Fruit fly (Drosophila melanogaster) whole organism, embryonic: ENCODE measurements around the gene Uro.
A peak's percentile ranks its signal among the peaks of the same experiment; 100 is the strongest.

Experiments
- Atf3 ChIP-seq: fragments of 200-800 bp; sonication (Bioruptor generic); optimal IDR thresholded peaks from 3 replicates; lab custom pipeline; 2016; ENCODE audit warnings: missing biosample characterization, missing genetic modification characterization
- Bdp1 ChIP-seq: fragments of 200-800 bp; sonication (Bioruptor generic); optimal IDR thresholded peaks from 3 replicates; lab custom pipeline; 2016; ENCODE audit warnings: missing biosample characterization, missing genetic modification characterization
- BtbVII ChIP-seq: fragments of 200-800 bp; sonication (Bioruptor generic); optimal IDR thresholded peaks from 3 replicates; lab custom pipeline; 2017; ENCODE audit warnings: missing biosample characterization, mild to moderate bottlenecking, missing genetic modification characterization
- CG10209 ChIP-seq: fragments of 200-800 bp; sonication (Bioruptor generic); optimal IDR thresholded peaks from 3 replicates; lab custom pipeline; 2017; ENCODE audit warnings: missing biosample characterization, mild to moderate bottlenecking, missing genetic modification characterization, missing genetic modification reagents
- CG10274 ChIP-seq: fragments of 200-800 bp; sonication (Bioruptor generic); optimal IDR thresholded peaks from 3 replicates; lab custom pipeline; 2017; ENCODE audit warnings: missing biosample characterization, mild to moderate bottlenecking, missing genetic modification characterization
- CG12071 ChIP-seq: fragments of 200-800 bp; sonication (Bioruptor generic); optimal IDR thresholded peaks from 3 replicates; lab custom pipeline; 2018; ENCODE audit warnings: missing biosample characterization, mild to moderate bottlenecking, missing genetic modification characterization
- CG12744 ChIP-seq: fragments of 200-800 bp; sonication (Bioruptor generic); optimal IDR thresholded peaks from 2 replicates; lab custom pipeline; 2016; ENCODE audit warnings: missing biosample characterization, missing genetic modification characterization
- CG14441 ChIP-seq: fragments of 200-800 bp; sonication (Bioruptor generic); IDR thresholded peaks from 2 replicates; pipeline ENCODE4 v1.3.6; 2022; ENCODE audit warnings: missing biosample characterization, missing genetic modification characterization
- CG14667 ChIP-seq: fragments of 200-800 bp; sonication (Bioruptor generic); IDR thresholded peaks from 2 replicates; pipeline ENCODE4 v1.3.6; 2022; ENCODE audit warnings: missing biosample characterization, missing genetic modification characterization
- CG15073 ChIP-seq: fragments of 200-800 bp; sonication (Bioruptor generic); optimal IDR thresholded peaks from 2 replicates; lab custom pipeline; 2016; ENCODE audit warnings: missing biosample characterization, missing genetic modification characterization
- CG15479 ChIP-seq: fragments of 200-800 bp; sonication (Bioruptor generic); optimal IDR thresholded peaks from 3 replicates; lab custom pipeline; 2019; ENCODE audit warnings: missing biosample characterization, mild to moderate bottlenecking, missing genetic modification characterization, moderate library complexity
- CG15514 ChIP-seq: fragments of 200-800 bp; sonication (Bioruptor generic); optimal IDR thresholded peaks from 3 replicates; lab custom pipeline; 2017; ENCODE audit warnings: missing biosample characterization, missing genetic modification characterization, mild to moderate bottlenecking, moderate library complexity, missing genetic modification reagents
- CG17829 ChIP-seq: fragments of 200-800 bp; optimal IDR thresholded peaks from 2 replicates; lab custom pipeline; 2019; ENCODE audit warnings: missing biosample characterization, mild to moderate bottlenecking, missing genetic modification characterization, moderate library complexity
- CG2712 ChIP-seq: fragments of 200-800 bp; optimal IDR thresholded peaks from 3 replicates; lab custom pipeline; 2019; ENCODE audit warnings: missing biosample characterization, mild to moderate bottlenecking, missing genetic modification characterization, moderate library complexity
- CG42726 ChIP-seq: fragments of 200-800 bp; sonication (Bioruptor generic); IDR thresholded peaks from 2 replicates; pipeline ENCODE4 v1.3.6; 2022; ENCODE audit warnings: missing biosample characterization, missing genetic modification characterization; ENCODE audit not compliant: partially characterized antibody
- CG6254 ChIP-seq: fragments of 200-800 bp; sonication (Bioruptor generic); optimal IDR thresholded peaks from 3 replicates; lab custom pipeline; 2017; ENCODE audit warnings: mild to moderate bottlenecking, missing biosample characterization, missing genetic modification reagents, missing genetic modification characterization
- CG6272 ChIP-seq: fragments of 200-800 bp; sonication (Bioruptor generic); IDR thresholded peaks from 2 replicates; pipeline ENCODE4 v1.3.6; 2022; ENCODE audit warnings: missing biosample characterization, missing genetic modification characterization
- CG8944 ChIP-seq: fragments of 200-800 bp; sonication (Bioruptor generic); optimal IDR thresholded peaks from 3 replicates; lab custom pipeline; 2016; ENCODE audit warnings: missing biosample characterization, missing genetic modification characterization
- CG9932 ChIP-seq: fragments of 200-800 bp; sonication (Bioruptor generic); IDR thresholded peaks from 2 replicates; pipeline ENCODE4 v1.3.6; 2022; ENCODE audit warnings: missing biosample characterization, missing genetic modification characterization
- D ChIP-seq, 2 experiments: fragments of 200-800 bp in 1 of 2; fragments of >200 bp in 1 of 2; sonication (Bioruptor generic) in 1 of 2; optimal IDR thresholded peaks; 2 replicates in 1 of 2; 3 replicates in 1 of 2; lab custom pipeline; 2017; ENCODE audit warnings: mild to moderate bottlenecking in 1 of 2, missing biosample characterization in 1 of 2, missing genetic modification characterization in 1 of 2, missing genetic modification reagents in 1 of 2
- Dad ChIP-seq: fragments of 200-800 bp; sonication (Bioruptor generic); optimal IDR thresholded peaks from 3 replicates; lab custom pipeline; 2016; ENCODE audit warnings: missing biosample characterization, missing genetic modification characterization
- Dip2 ChIP-seq: fragments of 200-800 bp; sonication (Bioruptor generic); IDR thresholded peaks from 2 replicates; pipeline ENCODE4 v1.3.6; 2022; ENCODE audit warnings: missing biosample characterization, missing genetic modification characterization
- Elba2 ChIP-seq: fragments of 200-800 bp; sonication (Bioruptor generic); optimal IDR thresholded peaks from 3 replicates; lab custom pipeline; 2016; ENCODE audit warnings: missing biosample characterization, missing genetic modification characterization
- HLHmδ ChIP-seq: fragments of 200-800 bp; sonication (Bioruptor generic); optimal IDR thresholded peaks from 2 replicates; lab custom pipeline; 2018; ENCODE audit warnings: missing biosample characterization, mild to moderate bottlenecking, missing genetic modification characterization, moderate library complexity
- Hr78 ChIP-seq, 2 experiments: fragments of 200-800 bp in 1 of 2; fragments of >200 bp in 1 of 2; sonication (Bioruptor generic) in 1 of 2; optimal IDR thresholded peaks; 2 replicates each; lab custom pipeline; 2017 to 2019; ENCODE audit warnings: missing biosample characterization in 2 of 2, missing genetic modification characterization in 2 of 2, mild to moderate bottlenecking in 1 of 2, moderate library complexity in 1 of 2
- Jarid2 ChIP-seq: fragments of 200-800 bp; sonication (Bioruptor generic); optimal IDR thresholded peaks from 3 replicates; lab custom pipeline; 2017; ENCODE audit warnings: mild to moderate bottlenecking, missing biosample characterization, missing genetic modification reagents, missing genetic modification characterization
- MESR4 ChIP-seq: fragments of 200-800 bp; sonication (Bioruptor generic); optimal IDR thresholded peaks from 2 replicates; lab custom pipeline; 2018; ENCODE audit warnings: missing biosample characterization, mild to moderate bottlenecking, missing genetic modification characterization, moderate library complexity
- Mad ChIP-seq: fragments of 200-800 bp; sonication (Bioruptor generic); optimal IDR thresholded peaks from 2 replicates; lab custom pipeline; 2016; ENCODE audit warnings: missing biosample characterization, missing genetic modification characterization
- NC2α ChIP-seq: fragments of 200-800 bp; sonication (Bioruptor generic); optimal IDR thresholded peaks from 2 replicates; lab custom pipeline; 2016; ENCODE audit warnings: missing biosample characterization, missing genetic modification characterization
- NK7.1 ChIP-seq: fragments of 200-800 bp; sonication (Bioruptor generic); optimal IDR thresholded peaks from 3 replicates; lab custom pipeline; 2016; ENCODE audit warnings: missing biosample characterization, missing genetic modification characterization
- Neu2 ChIP-seq: fragments of 200-800 bp; sonication (Bioruptor generic); optimal IDR thresholded peaks from 3 replicates; lab custom pipeline; 2016; ENCODE audit warnings: missing biosample characterization, missing genetic modification characterization, borderline replicate concordance
- Nf-YB ChIP-seq: fragments of 200-800 bp; sonication (Bioruptor generic); optimal IDR thresholded peaks from 3 replicates; lab custom pipeline; 2019; ENCODE audit warnings: missing biosample characterization, mild to moderate bottlenecking, missing genetic modification characterization, moderate library complexity
- Optix ChIP-seq: fragments of 200-800 bp; sonication (Bioruptor generic); IDR thresholded peaks from 3 replicates; pipeline ENCODE4 v1.3.6; 2022; ENCODE audit warnings: missing biosample characterization, missing genetic modification characterization
- PHDP ChIP-seq: fragments of 200-800 bp; sonication (Bioruptor generic); optimal IDR thresholded peaks from 3 replicates; lab custom pipeline; 2018; ENCODE audit warnings: missing biosample characterization, mild to moderate bottlenecking, missing genetic modification characterization, moderate library complexity
- Ravus ChIP-seq: fragments of 200-800 bp; sonication (Bioruptor generic); IDR thresholded peaks from 2 replicates; pipeline ENCODE4 v1.3.6; 2022; ENCODE audit warnings: missing biosample characterization, missing genetic modification characterization
- Ssrp ChIP-seq: fragments of 200-800 bp; sonication (Bioruptor generic); optimal IDR thresholded peaks from 2 replicates; lab custom pipeline; 2018; ENCODE audit warnings: missing biosample characterization, mild to moderate bottlenecking, missing genetic modification characterization, moderate library complexity
- ac ChIP-seq: fragments of 200-800 bp; sonication (Bioruptor generic); optimal IDR thresholded peaks from 3 replicates; lab custom pipeline; 2017; ENCODE audit warnings: missing biosample characterization, mild to moderate bottlenecking, missing genetic modification characterization
- cad ChIP-seq: fragments of >200 bp; optimal IDR thresholded peaks from 2 replicates; lab custom pipeline; 2017; ENCODE audit warnings: missing biosample characterization, missing genetic modification characterization
- chm ChIP-seq: fragments of 200-800 bp; sonication (Bioruptor generic); IDR thresholded peaks from 2 replicates; pipeline ENCODE4 v1.3.6; 2022; ENCODE audit warnings: missing biosample characterization, missing genetic modification characterization
- cwo ChIP-seq: fragments of 200-800 bp; sonication (Bioruptor generic); optimal IDR thresholded peaks from 3 replicates; lab custom pipeline; 2017; ENCODE audit warnings: missing biosample characterization, missing genetic modification characterization, mild to moderate bottlenecking, moderate library complexity, missing genetic modification reagents
- da ChIP-seq: fragments of 200-800 bp; sonication (Bioruptor generic); optimal IDR thresholded peaks from 2 replicates; lab custom pipeline; 2016; ENCODE audit warnings: missing biosample characterization, missing genetic modification characterization
- fd102C ChIP-seq: fragments of 200-800 bp; sonication (Bioruptor generic); optimal IDR thresholded peaks from 2 replicates; lab custom pipeline; 2018; ENCODE audit warnings: missing biosample characterization, mild to moderate bottlenecking, missing genetic modification characterization, moderate library complexity
- gro ChIP-seq: fragments of 200-800 bp; sonication (Bioruptor generic); optimal IDR thresholded peaks from 2 replicates; lab custom pipeline; 2016; ENCODE audit warnings: missing biosample characterization, missing genetic modification characterization
- h ChIP-seq: fragments of >200 bp; optimal IDR thresholded peaks from 2 replicates; lab custom pipeline; 2017
- kay ChIP-seq: fragments of 200-800 bp; sonication (Bioruptor generic); optimal IDR thresholded peaks from 2 replicates; lab custom pipeline; 2016; ENCODE audit warnings: missing biosample characterization, missing genetic modification characterization
- kni ChIP-seq: fragments of 200-800 bp; sonication (Bioruptor generic); optimal IDR thresholded peaks from 3 replicates; lab custom pipeline; 2017; ENCODE audit warnings: mild to moderate bottlenecking, missing biosample characterization, missing genetic modification reagents, missing genetic modification characterization
- ro ChIP-seq: fragments of 200-800 bp; sonication (Bioruptor generic); IDR thresholded peaks from 2 replicates; pipeline ENCODE4 v1.3.6; 2022; ENCODE audit warnings: missing biosample characterization, missing genetic modification characterization
- salm ChIP-seq: fragments of 200-800 bp; sonication (Bioruptor generic); optimal IDR thresholded peaks from 2 replicates; lab custom pipeline; 2018; ENCODE audit warnings: missing biosample characterization, mild to moderate bottlenecking, missing genetic modification characterization
- slbo ChIP-seq: fragments of 200-800 bp; sonication (Bioruptor generic); IDR thresholded peaks from 2 replicates; pipeline ENCODE4 v1.3.6; 2022; ENCODE audit warnings: missing biosample characterization, missing genetic modification characterization
- so ChIP-seq: fragments of 200-800 bp; sonication (Bioruptor generic); IDR thresholded peaks from 3 replicates; pipeline ENCODE4 v1.3.6; 2022; ENCODE audit warnings: missing biosample characterization, missing genetic modification characterization
- sr ChIP-seq: fragments of 200-800 bp; sonication (Bioruptor generic); IDR thresholded peaks from 3 replicates; pipeline ENCODE4 v1.3.6; 2022; ENCODE audit warnings: missing biosample characterization, missing genetic modification characterization
- yki ChIP-seq: fragments of >200 bp; optimal IDR thresholded peaks from 3 replicates; lab custom pipeline; 2018

Uro gene

dm6 chr2L:7809699-7810088, 29.8 kb downstream of the Uro start (continued):
- TF ChIP-seq Dad (GFP tag; lab: Kevin White, UChicago) (no peak), NC2α (GFP tag; lab: Kevin White, UChicago) (no peak), salm (tag; lab: Kevin White, UChicago) (no peak), slbo (0 out of 2 replicates have a peak, but pooled peaks have one; percentile 10), Optix (GFP tag; lab: Robert Waterston, UW) (no peak), kni (GFP tag; lab: Kevin White, UChicago) (peak; percentile 86), Dip2 (GFP tag; lab: Robert Waterston, UW) (no peak), CG6254 (GFP tag; lab: Kevin White, UChicago) (no peak), Jarid2 (no peak), CG10209 (GFP tag; lab: Kevin White, UChicago) (no peak), CG8944 (GFP tag; lab: Kevin White, UChicago) (no peak), yki (lab: Kevin White, UChicago) (peak; percentile 28), Elba2 (no peak), Atf3 (GFP tag; lab: Kevin White, UChicago) (no peak), chm (GFP tag; lab: Robert Waterston, UW) (peak; percentile 45; the same call in 1 of the 2 replicates), CG15514 (peak; percentile 31), CG6272 (GFP tag; lab: Robert Waterston, UW) (no peak), CG12744 (GFP tag; lab: Kevin White, UChicago) (no peak), CG10274 (GFP tag; lab: Kevin White, UChicago) (no peak), CG15073 (GFP tag; lab: Kevin White, UChicago) (no peak), Hr78 (GFP tag; optimal IDR thresholded peaks at IDR 0.05; lab: Kevin White, UChicago) (no peak), ro (no peak), CG14441 (GFP tag; lab: Robert Waterston, UW) (no peak), MESR4 (GFP tag; lab: Kevin White, UChicago) (peak; percentile 18), NK7.1 (no peak), h (lab: Kevin White, UChicago) (no peak), Ssrp (tag; lab: Kevin White, UChicago) (no peak), CG9932 (GFP tag; lab: Robert Waterston, UW) (no peak), CG12071 (GFP tag; lab: Kevin White, UChicago) (no peak), Ravus (GFP tag; lab: Robert Waterston, UW) (no peak), CG17829 (no peak), Neu2 (no peak), Bdp1 (no peak), Nf-YB (GFP tag; lab: Kevin White, UChicago) (no peak), CG14667 (GFP tag; lab: Robert Waterston, UW) (no peak), sr (GFP tag; lab: Robert Waterston, UW) (peak; percentile 26; the same call in 1 of the 3 replicates), so (GFP tag; lab: Robert Waterston, UW) (no peak), da (GFP tag; lab: Kevin White, UChicago) (no peak), D (optimal IDR thresholded peaks at IDR 0.05; lab: Kevin White, UChicago) (no peak), D (GFP tag; optimal IDR thresholded peaks at IDR 0.05; lab: Kevin White, UChicago) (no peak), CG15479 (GFP tag; lab: Kevin White, UChicago) (no peak), CG42726 (no peak), BtbVII (GFP tag; lab: Kevin White, UChicago) (no peak), CG2712 (tag; lab: Kevin White, UChicago) (no peak), ac (GFP tag; lab: Kevin White, UChicago) (no peak), HLHmδ (GFP tag; lab: Kevin White, UChicago) (no peak), PHDP (tag; lab: Kevin White, UChicago) (no peak), cad (GFP tag; lab: Kevin White, UChicago) (no peak), kay (peak; percentile 14), Mad (no peak), cwo (GFP tag; lab: Kevin White, UChicago) (no peak), fd102C (no peak), gro (GFP tag; lab: Kevin White, UChicago) (peak; percentile 57)
